Fruit fly (Drosophila melanogaster) whole organism, embryonic: ENCODE results near the gene CG7320.

Experiments
- Atf-2 ChIP-seq: fragments of 200-800 bp; sonication (Bioruptor generic); optimal IDR thresholded peaks from 2 replicates; lab custom pipeline; 2016; ENCODE audit warnings: missing biosample characterization, missing genetic modification characterization
- Bgb ChIP-seq: fragments of 200-800 bp; sonication (Bioruptor generic); IDR thresholded peaks from 2 replicates; pipeline ENCODE4 v1.3.6; 2022; ENCODE audit warnings: missing biosample characterization, missing genetic modification characterization; ENCODE audit not compliant: partially characterized antibody
- Blimp-1 ChIP-seq: fragments of 200-800 bp; sonication (Bioruptor generic); optimal IDR thresholded peaks from 3 replicates; lab custom pipeline; 2018; ENCODE audit warnings: missing biosample characterization, missing genetic modification characterization, mild to moderate bottlenecking, moderate library complexity, missing genetic modification reagents
- CG10543 ChIP-seq: fragments of 200-800 bp; sonication (Bioruptor generic); optimal IDR thresholded peaks from 3 replicates; lab custom pipeline; 2017; ENCODE audit warnings: missing biosample characterization, mild to moderate bottlenecking, missing genetic modification characterization, moderate library complexity
- CG10565 ChIP-seq: fragments of 200-800 bp; sonication (Bioruptor generic); optimal IDR thresholded peaks from 3 replicates; lab custom pipeline; 2016; ENCODE audit warnings: missing biosample characterization, mild to moderate bottlenecking, missing genetic modification characterization
- CG11560 ChIP-seq: fragments of 200-800 bp; sonication (Bioruptor generic); IDR thresholded peaks from 3 replicates; pipeline ENCODE4 v1.3.6; 2022; ENCODE audit warnings: missing biosample characterization, missing genetic modification characterization
- CG11695 ChIP-seq: fragments of 200-800 bp; sonication (Bioruptor generic); IDR thresholded peaks from 3 replicates; pipeline ENCODE4 v1.3.6; 2022; ENCODE audit warnings: missing biosample characterization, missing genetic modification characterization
- CG12155 ChIP-seq: fragments of 200-800 bp; sonication (Bioruptor generic); optimal IDR thresholded peaks from 3 replicates; lab custom pipeline; 2016; ENCODE audit warnings: missing biosample characterization, missing genetic modification characterization
- CG12219 ChIP-seq: fragments of 200-800 bp; sonication (Bioruptor generic); optimal IDR thresholded peaks from 3 replicates; lab custom pipeline; 2018; ENCODE audit warnings: missing biosample characterization, mild to moderate bottlenecking, missing genetic modification characterization
- CG12299 ChIP-seq: fragments of 200-800 bp; sonication (Bioruptor generic); optimal IDR thresholded peaks from 2 replicates; lab custom pipeline; 2018; ENCODE audit warnings: missing biosample characterization, mild to moderate bottlenecking, missing genetic modification characterization
- CG14441 ChIP-seq: fragments of 200-800 bp; sonication (Bioruptor generic); IDR thresholded peaks from 2 replicates; pipeline ENCODE4 v1.3.6; 2022; ENCODE audit warnings: missing biosample characterization, missing genetic modification characterization
- CG14667 ChIP-seq: fragments of 200-800 bp; sonication (Bioruptor generic); IDR thresholded peaks from 2 replicates; pipeline ENCODE4 v1.3.6; 2022; ENCODE audit warnings: missing biosample characterization, missing genetic modification characterization
- CG1647 ChIP-seq: fragments of 200-800 bp; sonication (Bioruptor generic); optimal IDR thresholded peaks from 3 replicates; lab custom pipeline; 2016; ENCODE audit warnings: missing biosample characterization, missing genetic modification characterization
- CG16863 ChIP-seq: fragments of 200-800 bp; sonication (Bioruptor generic); optimal IDR thresholded peaks from 3 replicates; lab custom pipeline; 2016; ENCODE audit warnings: missing biosample characterization, missing genetic modification characterization
- CG17186 ChIP-seq: fragments of 200-800 bp; sonication (Bioruptor generic); optimal IDR thresholded peaks from 3 replicates; lab custom pipeline; 2017; ENCODE audit warnings: missing biosample characterization, missing genetic modification reagents, missing genetic modification characterization
- CG3065 ChIP-seq: fragments of 200-800 bp; sonication (Bioruptor generic); optimal IDR thresholded peaks from 2 replicates; lab custom pipeline; 2016; ENCODE audit warnings: missing biosample characterization, missing genetic modification characterization
- CG3838 ChIP-seq: fragments of 200-800 bp; sonication (Bioruptor generic); optimal IDR thresholded peaks from 3 replicates; lab custom pipeline; 2016; ENCODE audit warnings: missing biosample characterization, missing genetic modification characterization
- CG4730 ChIP-seq: fragments of 200-800 bp; sonication (Bioruptor generic); IDR thresholded peaks from 2 replicates; pipeline ENCODE4 v1.3.6; 2022; ENCODE audit warnings: missing biosample characterization, missing genetic modification characterization
- CG5953 ChIP-seq: fragments of 200-800 bp; sonication (Bioruptor generic); IDR thresholded peaks from 2 replicates; pipeline ENCODE4 v1.3.6; 2022; ENCODE audit warnings: missing biosample characterization, missing genetic modification characterization
- CG8944 ChIP-seq: fragments of 200-800 bp; sonication (Bioruptor generic); optimal IDR thresholded peaks from 3 replicates; lab custom pipeline; 2016; ENCODE audit warnings: missing biosample characterization, missing genetic modification characterization
- Dbx ChIP-seq: fragments of 200-800 bp; sonication (Bioruptor generic); IDR thresholded peaks from 3 replicates; pipeline ENCODE4 v1.3.6; 2022; ENCODE audit warnings: missing biosample characterization, missing genetic modification characterization
- Dek ChIP-seq: fragments of 200-800 bp; sonication (Bioruptor generic); optimal IDR thresholded peaks from 3 replicates; lab custom pipeline; 2019; ENCODE audit warnings: missing biosample characterization, mild to moderate bottlenecking, missing genetic modification characterization, moderate library complexity
- Dp ChIP-seq: fragments of 200-800 bp; sonication (Bioruptor generic); optimal IDR thresholded peaks from 2 replicates; lab custom pipeline; 2018; ENCODE audit warnings: missing biosample characterization, mild to moderate bottlenecking, missing genetic modification characterization, moderate library complexity
- HLH4C ChIP-seq: fragments of 200-800 bp; sonication (Bioruptor generic); IDR thresholded peaks from 3 replicates; pipeline ENCODE4 v1.3.6; 2022; ENCODE audit warnings: missing biosample characterization, missing genetic modification characterization; ENCODE audit not compliant: partially characterized antibody
- HLH54F ChIP-seq: fragments of 200-800 bp; sonication (Bioruptor generic); optimal IDR thresholded peaks from 3 replicates; lab custom pipeline; 2016; ENCODE audit warnings: missing biosample characterization, missing genetic modification characterization
- HmgZ ChIP-seq: fragments of 200-800 bp; sonication (Bioruptor generic); optimal IDR thresholded peaks from 2 replicates; lab custom pipeline; 2018; ENCODE audit warnings: missing biosample characterization, mild to moderate bottlenecking, missing genetic modification characterization
- Hmr ChIP-seq: fragments of 200-800 bp; sonication (Bioruptor generic); optimal IDR thresholded peaks from 3 replicates; lab custom pipeline; 2017; ENCODE audit warnings: mild to moderate bottlenecking, missing biosample characterization, missing genetic modification reagents, missing genetic modification characterization
- Meics ChIP-seq: fragments of 200-800 bp; sonication (Bioruptor generic); optimal IDR thresholded peaks from 2 replicates; lab custom pipeline; 2017; ENCODE audit warnings: missing biosample characterization, mild to moderate bottlenecking, missing genetic modification characterization
- Myb ChIP-seq: fragments of 200-800 bp; sonication (Bioruptor generic); optimal IDR thresholded peaks from 2 replicates; lab custom pipeline; 2016; ENCODE audit warnings: missing biosample characterization, missing genetic modification characterization
- Opbp ChIP-seq: fragments of 200-800 bp; sonication (Bioruptor generic); IDR thresholded peaks from 3 replicates; pipeline ENCODE4 v1.3.6; 2022; ENCODE audit warnings: missing biosample characterization, missing genetic modification characterization; ENCODE audit not compliant: partially characterized antibody
- Poxn ChIP-seq: fragments of 200-800 bp; sonication (Bioruptor generic); IDR thresholded peaks from 2 replicates; pipeline ENCODE4 v1.3.6; 2022; ENCODE audit warnings: missing biosample characterization, missing genetic modification characterization
- Ptx1 ChIP-seq: fragments of 200-800 bp; sonication (Bioruptor generic); IDR thresholded peaks from 2 replicates; pipeline ENCODE4 v1.3.6; 2022; ENCODE audit warnings: missing biosample characterization, missing genetic modification characterization
- az2 ChIP-seq: fragments of 200-800 bp; sonication (Bioruptor generic); optimal IDR thresholded peaks from 3 replicates; lab custom pipeline; 2016; ENCODE audit warnings: missing biosample characterization, missing genetic modification characterization
- bab2 ChIP-seq: fragments of 200-800 bp; sonication (Bioruptor generic); optimal IDR thresholded peaks from 2 replicates; lab custom pipeline; 2016; ENCODE audit warnings: missing biosample characterization, missing genetic modification characterization
- caup ChIP-seq: fragments of 200-800 bp; sonication (Bioruptor generic); optimal IDR thresholded peaks from 3 replicates; lab custom pipeline; 2017; ENCODE audit warnings: missing biosample characterization, mild to moderate bottlenecking, missing genetic modification characterization, moderate library complexity; ENCODE audit not compliant: severe bottlenecking
- ci ChIP-seq: fragments of 200-800 bp; sonication (Bioruptor generic); IDR thresholded peaks from 3 replicates; pipeline ENCODE4 v1.3.6; 2022; ENCODE audit warnings: missing biosample characterization, missing genetic modification characterization
- da ChIP-seq: fragments of 200-800 bp; sonication (Bioruptor generic); optimal IDR thresholded peaks from 2 replicates; lab custom pipeline; 2016; ENCODE audit warnings: missing biosample characterization, missing genetic modification characterization
- eve ChIP-seq, 2 experiments: fragments of >200 bp; optimal IDR thresholded peaks; 2 replicates each; lab custom pipeline; 2017; ENCODE audit warnings: missing biosample characterization in 2 of 2, missing genetic modification characterization in 2 of 2
- eyg ChIP-seq: fragments of 200-800 bp; sonication (Bioruptor generic); optimal IDR thresholded peaks from 3 replicates; lab custom pipeline; 2016; ENCODE audit warnings: missing biosample characterization, missing genetic modification characterization
- gfzf ChIP-seq: fragments of 200-800 bp; sonication (Bioruptor generic); optimal IDR thresholded peaks from 2 replicates; lab custom pipeline; 2016; ENCODE audit warnings: missing biosample characterization, mild to moderate bottlenecking, missing genetic modification characterization, moderate library complexity
- gsb ChIP-seq: fragments of 200-800 bp; sonication (Bioruptor generic); IDR thresholded peaks from 2 replicates; pipeline ENCODE4 v1.3.6; 2022; ENCODE audit warnings: missing biosample characterization, missing genetic modification characterization
- lmd ChIP-seq: fragments of 200-800 bp; sonication (Bioruptor generic); IDR thresholded peaks from 2 replicates; pipeline ENCODE4 v1.3.6; 2022; ENCODE audit warnings: missing biosample characterization, missing genetic modification characterization
- nerfin-1 ChIP-seq: fragments of 200-800 bp; sonication (Bioruptor generic); optimal IDR thresholded peaks from 3 replicates; lab custom pipeline; 2019; ENCODE audit warnings: missing biosample characterization, mild to moderate bottlenecking, missing genetic modification characterization, moderate library complexity
- odd ChIP-seq: fragments of 200-800 bp; sonication (Bioruptor generic); optimal IDR thresholded peaks from 2 replicates; lab custom pipeline; 2017; ENCODE audit warnings: missing biosample characterization, mild to moderate bottlenecking, missing genetic modification characterization
- onecut ChIP-seq: fragments of 200-800 bp; sonication (Bioruptor generic); IDR thresholded peaks from 2 replicates; pipeline ENCODE4 v1.3.6; 2022; ENCODE audit warnings: missing biosample characterization, missing genetic modification characterization
- peb ChIP-seq: fragments of 200-800 bp; sonication (Bioruptor generic); IDR thresholded peaks from 2 replicates; pipeline ENCODE4 v1.3.6; 2022; ENCODE audit warnings: missing biosample characterization, missing genetic modification characterization
- rib ChIP-seq: fragments of 200-800 bp; sonication (Bioruptor generic); IDR thresholded peaks from 2 replicates; pipeline ENCODE4 v1.3.6; 2022; ENCODE audit warnings: missing biosample characterization, missing genetic modification characterization
- schlank ChIP-seq: fragments of 200-800 bp; sonication (Bioruptor generic); optimal IDR thresholded peaks from 2 replicates; lab custom pipeline; 2018; ENCODE audit warnings: missing biosample characterization, mild to moderate bottlenecking, missing genetic modification characterization
- slbo ChIP-seq: fragments of 200-800 bp; sonication (Bioruptor generic); IDR thresholded peaks from 2 replicates; pipeline ENCODE4 v1.3.6; 2022; ENCODE audit warnings: missing biosample characterization, missing genetic modification characterization
- slou ChIP-seq: fragments of 200-800 bp; sonication (Bioruptor generic); optimal IDR thresholded peaks from 3 replicates; lab custom pipeline; 2016; ENCODE audit warnings: missing biosample characterization, missing genetic modification characterization
- sob ChIP-seq: fragments of 200-800 bp; sonication (Bioruptor generic); IDR thresholded peaks from 2 replicates; pipeline ENCODE4 v1.3.6; 2022; ENCODE audit warnings: missing biosample characterization, missing genetic modification characterization
- tup ChIP-seq: fragments of 200-800 bp; sonication (Bioruptor generic); optimal IDR thresholded peaks from 2 replicates; lab custom pipeline; 2016; ENCODE audit warnings: missing biosample characterization, mild to moderate bottlenecking, missing genetic modification characterization, moderate library complexity

Gene CG7320

dm6 chr3L:18212237-18212653, 11.0 kb downstream of the CG7320 start (continued):
- TF ChIP-seq CG4730 = peak; percentile 91
- peak; percentile 69; the same call in 2 of the 3 replicates for TF ChIP-seq CG11560 (tag; lab: Robert Waterston, UW)
- peak; percentile 88 for TF ChIP-seq CG5953 (GFP tag; lab: Robert Waterston, UW)
- TF ChIP-seq eyg = no peak
- peak; percentile 87 for TF ChIP-seq sob (GFP tag; lab: Robert Waterston, UW)
- TF ChIP-seq Dp (GFP tag; lab: Kevin White, UChicago) = no peak
- peak; percentile 64 for TF ChIP-seq Meics (GFP tag; lab: Kevin White, UChicago)
- no peak for TF ChIP-seq odd (GFP tag; lab: Kevin White, UChicago)
- TF ChIP-seq gfzf (GFP tag; lab: Kevin White, UChicago) = no peak
- peak in 1 of 2 experiments; percentile 92 for TF ChIP-seq eve (GFP tag; optimal IDR thresholded peaks at IDR 0.05; lab: Kevin White, UChicago)
- peak; percentile 52 for TF ChIP-seq Hmr (GFP tag; lab: Kevin White, UChicago)
- peak; percentile 28 for TF ChIP-seq CG8944
- peak; percentile 77 for TF ChIP-seq Blimp-1 (GFP tag; lab: Kevin White, UChicago)
- peak; percentile 33 for TF ChIP-seq CG12219 (GFP tag; lab: Kevin White, UChicago)
- peak; percentile 94 for TF ChIP-seq Ptx1 (GFP tag; lab: Robert Waterston, UW)
- TF ChIP-seq slbo (GFP tag; lab: Robert Waterston, UW) = peak; percentile 82
- peak; percentile 56 for TF ChIP-seq CG16863
- peak; percentile 86 for TF ChIP-seq CG11695
- peak; percentile 92 for TF ChIP-seq peb (GFP tag; lab: Robert Waterston, UW)
- TF ChIP-seq onecut (GFP tag; lab: Robert Waterston, UW) = peak; percentile 83
- no peak for TF ChIP-seq CG17186
- peak; percentile 80 for TF ChIP-seq az2 (GFP tag; lab: Kevin White, UChicago)
- peak; percentile 56 for TF ChIP-seq bab2 (GFP tag; lab: Kevin White, UChicago)
- peak; percentile 48 for TF ChIP-seq CG12155 (GFP tag; lab: Kevin White, UChicago)
- TF ChIP-seq schlank = no peak
- peak; percentile 54 for TF ChIP-seq Dek (tag; lab: Kevin White, UChicago)
- TF ChIP-seq CG14441 = peak; percentile 91
- TF ChIP-seq Atf-2 (GFP tag; lab: Kevin White, UChicago) = peak; percentile 63
- TF ChIP-seq Dbx (GFP tag; lab: Robert Waterston, UW) = peak; percentile 73; the same call in 2 of the 3 replicates
- peak; percentile 5 for TF ChIP-seq CG3838 (GFP tag; lab: Kevin White, UChicago)
- TF ChIP-seq CG14667 (GFP tag; lab: Robert Waterston, UW) = peak; percentile 86
- TF ChIP-seq CG10565 = no peak
- TF ChIP-seq Opbp = no peak
- no peak for TF ChIP-seq slou (GFP tag; lab: Kevin White, UChicago)
- no peak for TF ChIP-seq HmgZ (tag; lab: Kevin White, UChicago)
- peak; percentile 72; the same call in 1 of the 2 replicates for TF ChIP-seq rib
- TF ChIP-seq Myb (GFP tag; lab: Kevin White, UChicago) = no peak
- peak; percentile 31 for TF ChIP-seq tup
- TF ChIP-seq gsb (GFP tag; lab: Robert Waterston, UW) = peak; percentile 81
- TF ChIP-seq HLH54F (GFP tag; lab: Kevin White, UChicago) = peak; percentile 34
- no peak for TF ChIP-seq da (GFP tag; lab: Kevin White, UChicago)
- no peak for TF ChIP-seq Bgb (GFP tag; lab: Robert Waterston, UW)
- TF ChIP-seq caup (GFP tag; lab: Kevin White, UChicago) = peak; percentile 46
- peak; percentile 49 for TF ChIP-seq CG3065 (GFP tag; lab: Kevin White, UChicago)
- no peak for TF ChIP-seq Poxn
- TF ChIP-seq lmd (GFP tag; lab: Robert Waterston, UW) = peak; percentile 93
- peak; percentile 94 for TF ChIP-seq ci
- TF ChIP-seq CG12299 (tag; lab: Kevin White, UChicago) = peak; percentile 55
- TF ChIP-seq HLH4C (GFP tag; lab: Robert Waterston, UW) = no peak
- TF ChIP-seq CG10543 (GFP tag; lab: Kevin White, UChicago) = no peak
- TF ChIP-seq nerfin-1 (tag; lab: Kevin White, UChicago) = peak; percentile 43
- peak; percentile 36 for TF ChIP-seq CG1647 (GFP tag; lab: Kevin White, UChicago)
